Worm (Caenorhabditis elegans) whole organism, L3 larva: ENCODE measurements around the gene rpl-34.

Experiments
- R02D3.7 ChIP-seq: fragments of 150-350 bp; optimal IDR thresholded peaks from 2 replicates; lab custom pipeline; 2014; ENCODE audit warnings: missing biosample characterization, missing genetic modification characterization
- ZK546.5 ChIP-seq: sonication (generic microtip); optimal IDR thresholded peaks from 2 replicates; lab custom pipeline; 2017; ENCODE audit warnings: missing biosample characterization, missing genetic modification characterization
- aly-2 ChIP-seq: fragments of 150-350 bp; optimal IDR thresholded peaks from 2 replicates; lab custom pipeline; 2014; ENCODE audit warnings: missing biosample characterization, missing genetic modification characterization
- ceh-16 ChIP-seq: sonication (generic microtip); optimal IDR thresholded peaks from 2 replicates; lab custom pipeline; 2017; ENCODE audit warnings: missing biosample characterization, missing genetic modification characterization
- ceh-28 ChIP-seq: fragments of 150-350 bp; optimal IDR thresholded peaks from 2 replicates; lab custom pipeline; 2014; ENCODE audit warnings: missing biosample characterization, missing genetic modification reagents, missing genetic modification characterization
- ceh-82 ChIP-seq: fragments of 150-350 bp; optimal IDR thresholded peaks from 2 replicates; lab custom pipeline; 2014; ENCODE audit warnings: missing biosample characterization, missing genetic modification characterization
- ceh-9 ChIP-seq: sonication (generic microtip); optimal IDR thresholded peaks from 2 replicates; lab custom pipeline; 2018; ENCODE audit warnings: missing biosample characterization, missing genetic modification characterization
- daf-12 ChIP-seq: fragments of 150-350 bp; optimal IDR thresholded peaks from 2 replicates; lab custom pipeline; 2014; ENCODE audit warnings: missing biosample characterization, missing genetic modification reagents, missing genetic modification characterization
- egl-27 ChIP-seq: sonication (generic microtip); optimal IDR thresholded peaks from 4 replicates; lab custom pipeline; 2017; ENCODE audit warnings: missing biosample characterization, missing genetic modification reagents, missing genetic modification characterization
- elt-1 ChIP-seq: fragments of 150-350 bp; optimal IDR thresholded peaks from 2 replicates; lab custom pipeline; 2014; ENCODE audit warnings: missing biosample characterization, missing genetic modification characterization
- elt-2 ChIP-seq: sonication (generic microtip); optimal IDR thresholded peaks from 2 replicates; lab custom pipeline; 2016; ENCODE audit warnings: missing genetic modification reagents, mild to moderate bottlenecking, missing genetic modification characterization, missing compliant biosample characterization
- elt-3 ChIP-seq, 3 experiments: fragments of 150-350 bp in 1 of 3; sonication (generic microtip) in 2 of 3; optimal IDR thresholded peaks; 2 replicates in 2 of 3; 4 replicates in 1 of 3; lab custom pipeline; 2014 to 2017; ENCODE audit warnings: missing biosample characterization in 3 of 3, missing genetic modification characterization in 3 of 3
- eor-1 ChIP-seq, 2 experiments: fragments of 150-350 bp; optimal IDR thresholded peaks; 2 replicates each; lab custom pipeline; 2014 to 2018; ENCODE audit warnings: missing biosample characterization in 2 of 2, missing genetic modification characterization in 2 of 2
- fkh-10 ChIP-seq: sonication (generic microtip); optimal IDR thresholded peaks from 2 replicates; lab custom pipeline; 2017; ENCODE audit warnings: missing biosample characterization, missing genetic modification reagents, missing genetic modification characterization
- hmg-11 ChIP-seq: sonication (generic microtip); optimal IDR thresholded peaks from 2 replicates; lab custom pipeline; 2016; ENCODE audit warnings: missing genetic modification characterization, missing compliant biosample characterization
- jun-1 ChIP-seq: fragments of 150-350 bp; optimal IDR thresholded peaks from 2 replicates; lab custom pipeline; 2014; ENCODE audit warnings: missing biosample characterization, missing genetic modification reagents, missing genetic modification characterization
- lin-15B ChIP-seq: fragments of 150-350 bp; optimal IDR thresholded peaks from 2 replicates; lab custom pipeline; 2014; ENCODE audit warnings: missing biosample characterization, missing genetic modification characterization
- lin-39 ChIP-seq: fragments of 150-350 bp; optimal IDR thresholded peaks from 2 replicates; lab custom pipeline; 2018; ENCODE audit warnings: missing biosample characterization, missing genetic modification reagents, missing genetic modification characterization
- nfya-1 ChIP-seq: sonication (generic microtip); optimal IDR thresholded peaks from 2 replicates; lab custom pipeline; 2017; ENCODE audit warnings: missing genetic modification characterization, mild to moderate bottlenecking, missing compliant biosample characterization, antibody characterized with exemption, moderate library complexity; ENCODE audit not compliant: insufficient read depth
- nhr-11 ChIP-seq: fragments of 150-350 bp; optimal IDR thresholded peaks from 2 replicates; lab custom pipeline; 2014; ENCODE audit warnings: missing biosample characterization, missing genetic modification characterization
- nhr-12 ChIP-seq: fragments of 150-350 bp; optimal IDR thresholded peaks from 2 replicates; lab custom pipeline; 2014; ENCODE audit warnings: missing biosample characterization, missing genetic modification characterization
- nhr-23 ChIP-seq: fragments of 150-350 bp; optimal IDR thresholded peaks from 2 replicates; lab custom pipeline; 2014; ENCODE audit warnings: missing biosample characterization, missing genetic modification reagents, missing genetic modification characterization
- nhr-25 ChIP-seq: sonication (generic microtip); optimal IDR thresholded peaks from 2 replicates; lab custom pipeline; 2017; ENCODE audit warnings: missing biosample characterization, missing genetic modification characterization
- nhr-28 ChIP-seq: fragments of 150-350 bp; optimal IDR thresholded peaks from 2 replicates; lab custom pipeline; 2014; ENCODE audit warnings: missing biosample characterization, missing genetic modification characterization
- nhr-43 ChIP-seq: sonication (generic microtip); optimal IDR thresholded peaks from 2 replicates; lab custom pipeline; 2016; ENCODE audit warnings: mild to moderate bottlenecking, missing genetic modification characterization, missing compliant biosample characterization; ENCODE audit not compliant: poor library complexity, severe bottlenecking
- nhr-76 ChIP-seq: fragments of 150-350 bp; sonication (generic microtip); optimal IDR thresholded peaks from 5 replicates; lab custom pipeline; 2014; ENCODE audit warnings: missing biosample characterization, missing genetic modification characterization
- nhr-77 ChIP-seq: fragments of 150-350 bp; optimal IDR thresholded peaks from 2 replicates; lab custom pipeline; 2014; ENCODE audit warnings: missing biosample characterization, missing genetic modification characterization
- pha-4 ChIP-seq: fragments of 150-350 bp; optimal IDR thresholded peaks from 2 replicates; lab custom pipeline; 2014; ENCODE audit warnings: missing biosample characterization, missing genetic modification reagents, missing genetic modification characterization
- pqm-1 ChIP-seq: fragments of 150-350 bp; optimal IDR thresholded peaks from 2 replicates; lab custom pipeline; 2017; ENCODE audit warnings: missing biosample characterization, missing genetic modification characterization, inconsistent platforms
- sea-2 ChIP-seq: fragments of 150-350 bp; sonication (generic microtip); optimal IDR thresholded peaks from 4 replicates; lab custom pipeline; 2014; ENCODE audit warnings: missing biosample characterization, missing genetic modification reagents, missing genetic modification characterization
- skn-1 ChIP-seq: fragments of 150-350 bp; optimal IDR thresholded peaks from 2 replicates; lab custom pipeline; 2014; ENCODE audit warnings: missing biosample characterization, missing genetic modification characterization
- tbx-2 ChIP-seq: sonication (generic microtip); optimal IDR thresholded peaks from 2 replicates; lab custom pipeline; 2016; ENCODE audit warnings: mild to moderate bottlenecking, missing genetic modification characterization, missing compliant biosample characterization
- unc-39 ChIP-seq: sonication (generic microtip); optimal IDR thresholded peaks from 4 replicates; lab custom pipeline; 2017; ENCODE audit warnings: missing biosample characterization, missing genetic modification characterization
- zag-1 ChIP-seq: fragments of 150-350 bp; optimal IDR thresholded peaks from 2 replicates; lab custom pipeline; 2014; ENCODE audit warnings: missing biosample characterization, missing genetic modification characterization
- ztf-11 ChIP-seq: fragments of 150-350 bp; optimal IDR thresholded peaks from 2 replicates; lab custom pipeline; 2014; ENCODE audit warnings: missing biosample characterization, missing genetic modification characterization
- ztf-4 ChIP-seq: fragments of 150-350 bp; optimal IDR thresholded peaks from 2 replicates; lab custom pipeline; 2014; ENCODE audit warnings: missing biosample characterization, missing genetic modification characterization

The rpl-34 gene

ce11 chrIV:12265877-12266276, 2.9 kb upstream of the rpl-34 start:
- TF ChIP-seq hmg-11 (tag; lab: Kevin White, UChicago) (no peak), nhr-11 (tag; lab: Kevin White, UChicago) (no peak), ceh-28 (tag; lab: Kevin White, UChicago) (no peak), skn-1 (no peak)

- no peak for TF ChIP-seq ztf-4 (tag; lab: Kevin White, UChicago)
- TF ChIP-seq, all 47 proteins: peak for 0
Measured at ce11 chrIV:12270392-12270791, 1.6 kb downstream of the rpl-34 start, which contains the start of gene C42C1.3. TSS of gene C42C1.3 (minus strand) at chrIV:12270492.

ce11 chrIV:12274365-12274764, 5.6 kb downstream of the rpl-34 start:
- TF ChIP-seq tbx-2 (tag; lab: Kevin White, UChicago) (no peak), pqm-1 (tag; lab: Kevin White, UChicago) (peak; percentile 37), elt-2 (peak; percentile 73)
- TF ChIP-seq, all 47 proteins: peak for 2

ce11 chrIV:12275892-12276291, 7.1 kb downstream of the rpl-34 start, which contains the start of gene vps-8:
TSS of gene vps-8 (minus strand) at chrIV:12275992.
- TF ChIP-seq ztf-11 (tag; lab: Kevin White, UChicago), result no peak
- TF ChIP-seq nhr-25 (tag; lab: Kevin White, UChicago), result no peak
- TF ChIP-seq unc-39, result no peak
- no peak for TF ChIP-seq nhr-28 (tag; lab: Kevin White, UChicago)
- TF ChIP-seq elt-1 (tag; lab: Kevin White, UChicago), result no peak
- TF ChIP-seq pha-4 (tag; lab: Kevin White, UChicago), result no peak
- no peak for TF ChIP-seq ztf-4 (tag; lab: Kevin White, UChicago)
- TF ChIP-seq nhr-77 (tag; lab: Kevin White, UChicago), result no peak
- no peak for TF ChIP-seq egl-27 (tag; lab: Kevin White, UChicago)
- no peak for TF ChIP-seq nhr-11 (tag; lab: Kevin White, UChicago)
- no peak for TF ChIP-seq elt-3 (tag; optimal IDR thresholded peaks at IDR 0.05; lab: Kevin White, UChicago)

ce11 chrIV:12278507-12278906, 9.7 kb downstream of the rpl-34 start, which contains the start of the genes tag-335 and vkmt-1:
TSS of gene tag-335 (minus strand) at chrIV:12278594.
TSS of gene vkmt-1 (plus strand) at chrIV:12278725.
- TF ChIP-seq tbx-2 (tag; lab: Kevin White, UChicago) (no peak), egl-27 (tag; lab: Kevin White, UChicago) (no peak), aly-2 (tag; lab: Kevin White, UChicago) (no peak), nhr-77 (tag; lab: Kevin White, UChicago) (no peak), ztf-11 (tag; lab: Kevin White, UChicago) (no peak), ZK546.5 (tag; lab: Kevin White, UChicago) (no peak), ceh-82 (no peak), fkh-10 (GFP tag; lab: Kevin White, UChicago) (no peak), eor-1 (tag; optimal IDR thresholded peaks at IDR 0.05; lab: Kevin White, UChicago) (no peak), jun-1 (no peak), lin-39 (no peak), nhr-28 (tag; lab: Kevin White, UChicago) (no peak), hmg-11 (tag; lab: Kevin White, UChicago) (no peak), nhr-12 (no peak), zag-1 (tag; lab: Kevin White, UChicago) (no peak), ceh-16 (tag; lab: Kevin White, UChicago) (no peak), sea-2 (GFP tag; lab: Kevin White, UChicago) (no peak), nhr-23 (tag; lab: Kevin White, UChicago) (peak; percentile 1), unc-39 (no peak), ceh-9 (no peak), R02D3.7 (tag; lab: Kevin White, UChicago) (no peak), elt-3 (tag; optimal IDR thresholded peaks at IDR 0.05; lab: Kevin White, UChicago) (no peak), nhr-76 (no peak), nfya-1 (tag; lab: Kevin White, UChicago) (peak; percentile 35), skn-1 (no peak), daf-12 (tag; lab: Kevin White, UChicago) (no peak), nhr-43 (tag; lab: Kevin White, UChicago) (peak; percentile 28), lin-15B (peak; percentile 44)
